Worm (Caenorhabditis elegans): Measurements from ENCODE around the gene cyp-13A12.
A peak's percentile ranks its signal among the peaks of the same experiment; 100 is the strongest.

The cyp-13A12 gene

DNA sequence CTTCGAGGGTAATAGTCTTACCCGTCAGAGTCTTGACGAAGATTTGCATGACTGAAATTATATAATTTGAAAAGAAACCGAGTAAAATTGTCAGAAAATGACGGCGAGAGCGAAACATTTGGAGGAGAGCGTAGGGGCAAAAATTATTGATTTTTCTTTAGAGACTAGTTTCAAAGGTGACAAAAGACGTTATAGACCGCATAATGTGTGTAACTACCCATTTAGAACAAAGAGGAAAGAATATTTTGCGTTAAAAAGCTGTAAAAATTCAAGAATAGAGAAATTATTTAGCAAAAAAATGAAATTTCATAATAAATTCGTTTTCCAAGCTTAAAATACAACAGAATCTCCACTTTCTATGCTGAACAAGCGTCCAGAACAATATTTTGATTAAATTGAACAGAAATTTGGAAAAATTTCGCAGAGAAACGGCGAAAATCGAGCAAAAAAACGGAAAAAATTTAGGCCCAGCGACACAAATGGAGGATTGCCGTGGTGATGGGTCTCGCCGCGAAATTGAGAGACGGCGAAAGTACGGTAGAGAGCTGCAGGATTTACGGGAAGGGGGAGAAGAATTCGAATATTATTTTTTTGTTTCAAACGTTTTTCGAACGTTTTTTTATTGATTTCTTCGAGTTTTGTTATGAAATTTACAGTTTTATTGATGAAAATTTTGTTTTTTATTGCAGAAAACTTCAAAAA, 45.7 kb upstream of the cyp-13A12 start, which contains the start of the genes ubq-2 and frg-1 (continued):
- TF ChIP-seq duxl-1 (tag; optimal IDR thresholded peaks at IDR 0.05; ENCODE audit: poor library complexity) = peak; percentile 58
- peak; percentile 96 for TF ChIP-seq mep-1 (tag; optimal IDR thresholded peaks at IDR 0.05)
- TF ChIP-seq gei-8 (GFP tag; optimal IDR thresholded peaks at IDR 0.05) = no peak
- no peak for TF ChIP-seq snpc-4 (tag; optimal IDR thresholded peaks at IDR 0.05)
- TF ChIP-seq unc-62 (GFP tag; optimal IDR thresholded peaks at IDR 0.05 in 1 of 2) = peak in 1 of 2 experiments; percentile 57
- TF ChIP-seq unc-62 (tag; optimal IDR thresholded peaks at IDR 0.05) = no peak
- peak; percentile 83 for TF ChIP-seq hmg-1.1 (GFP tag; IDR thresholded peaks at IDR 0.05)
- TF ChIP-seq ceh-44 (GFP tag; IDR thresholded peaks at IDR 0.05) = 0 out of 2 replicates have a peak, but pooled peaks have one; percentile 37
- peak; percentile 57; the same call in 1 of the 2 replicates for TF ChIP-seq mdt-29 (GFP tag; IDR thresholded peaks at IDR 0.05)
- no peak; the same call in 1 of the 2 replicates for TF ChIP-seq tra-1 (GFP tag; IDR thresholded peaks at IDR 0.05)
- peak; percentile 74 for TF ChIP-seq hlh-30 (tag; optimal IDR thresholded peaks at IDR 0.05; ENCODE audit: insufficient read depth)
- no peak for TF ChIP-seq nhr-10 (tag; optimal IDR thresholded peaks at IDR 0.05)
- TF ChIP-seq nhr-28 (tag; optimal IDR thresholded peaks at IDR 0.05) = peak; percentile 57
- TF ChIP-seq aha-1 (tag) = peak; percentile 54
- TF ChIP-seq lin-38 (GFP tag; IDR thresholded peaks at IDR 0.05) = peak; percentile 88
- peak; percentile 99 to 100 for TF ChIP-seq lsy-2 (tag; optimal IDR thresholded peaks at IDR 0.05)
- no peak for TF ChIP-seq F26F4.8 (GFP tag; conservative IDR thresholded peaks at IDR 0.05)
- peak; percentile 2 for TF ChIP-seq F10B5.3 (tag; optimal IDR thresholded peaks at IDR 0.05)
- TF ChIP-seq nhr-48 (tag; optimal IDR thresholded peaks at IDR 0.05) = peak; percentile 1
- TF ChIP-seq Y5F2A.4 (GFP tag; optimal IDR thresholded peaks at IDR 0.05) = no peak
- TF ChIP-seq ceh-20 (GFP tag; IDR thresholded peaks at IDR 0.05) = peak; percentile 76
- no peak for TF ChIP-seq madf-5 (GFP tag; IDR thresholded peaks at IDR 0.05)
- peak; percentile 91 for TF ChIP-seq dve-1 (tag; optimal IDR thresholded peaks at IDR 0.05; ENCODE audit: insufficient read depth)
- TF ChIP-seq nhr-102 (tag; optimal IDR thresholded peaks at IDR 0.05) = peak; percentile 77
- no peak for TF ChIP-seq ceh-62 (tag; optimal IDR thresholded peaks at IDR 0.05)
- no peak for TF ChIP-seq fos-1 (tag; optimal IDR thresholded peaks at IDR 0.05)
- peak; percentile 2 for TF ChIP-seq zip-2 (tag; optimal IDR thresholded peaks at IDR 0.05)
- peak; percentile 21 for TF ChIP-seq nhr-25 (tag; optimal IDR thresholded peaks at IDR 0.05; ENCODE audit: borderline replicate concordance, insufficient read depth)
- peak; percentile 69 for TF ChIP-seq spr-1 (tag; optimal IDR thresholded peaks at IDR 0.05)
- 0 out of 2 replicates have a peak, but pooled peaks have one; percentile 38 for TF ChIP-seq nhr-42 (GFP tag; IDR thresholded peaks at IDR 0.05)
- no peak for TF ChIP-seq ces-1 (GFP tag; optimal IDR thresholded peaks at IDR 0.05)
- peak; percentile 79 for TF ChIP-seq rbr-2 (tag; optimal IDR thresholded peaks at IDR 0.05)
- TF ChIP-seq lir-3 (tag; optimal IDR thresholded peaks at IDR 0.05) = no peak
- TF ChIP-seq snpc-1.2 (GFP tag; IDR thresholded peaks at IDR 0.05) = 0 out of 2 replicates have a peak, but pooled peaks have one; percentile 42
- TF ChIP-seq nhr-11 (tag; optimal IDR thresholded peaks at IDR 0.05) = peak; percentile 86
- peak; percentile 80 for TF ChIP-seq arid-1 (GFP tag; conservative IDR thresholded peaks at IDR 0.05)
- TF ChIP-seq ama-1 (optimal IDR thresholded peaks at IDR 0.05) = peak; percentile 57
- TF ChIP-seq lin-13 (GFP tag; optimal IDR thresholded peaks at IDR 0.05) = peak; percentile 79
- peak; percentile 51; the same call in 1 of the 2 replicates for TF ChIP-seq egl-43 (GFP tag; IDR thresholded peaks at IDR 0.05)
- peak; percentile 83 for TF ChIP-seq dpl-1 (GFP tag; optimal IDR thresholded peaks at IDR 0.05)
- peak; percentile 64; the same call in 1 of the 2 replicates for TF ChIP-seq pha-4 (GFP tag; IDR thresholded peaks at IDR 0.05)
- TF ChIP-seq pha-4 (tag; optimal IDR thresholded peaks at IDR 0.05) = no peak
- TF ChIP-seq F37D6.2 (tag; optimal IDR thresholded peaks at IDR 0.05) = peak; percentile 81
- no peak for TF ChIP-seq dmd-9 (GFP tag; IDR thresholded peaks at IDR 0.05)
- TF ChIP-seq dmd-6 (GFP tag; IDR thresholded peaks at IDR 0.05) = peak; percentile 67
- TF ChIP-seq mes-2 (tag; optimal IDR thresholded peaks at IDR 0.05; ENCODE audit: poor library complexity, severe bottlenecking) = peak; percentile 93
- no peak for TF ChIP-seq nhr-111 (GFP tag; optimal IDR thresholded peaks at IDR 0.05)
- peak; percentile 77 for TF ChIP-seq T26A8.4 (GFP tag; IDR thresholded peaks at IDR 0.05)

All from whole organism, L4 larva.